Fruit fly (Drosophila melanogaster) ovary, adult (tissue): ENCODE results near the gene Ir7e.

Experiments used
- CG17801 ChIP-seq: fragments of 200-800 bp; optimal IDR thresholded peaks from 2 replicates; lab custom pipeline; 2019; ENCODE audit warnings: missing biosample characterization, mild to moderate bottlenecking, missing genetic modification characterization, moderate library complexity; ENCODE audit not compliant: partially characterized antibody

The Ir7e gene

DNA sequence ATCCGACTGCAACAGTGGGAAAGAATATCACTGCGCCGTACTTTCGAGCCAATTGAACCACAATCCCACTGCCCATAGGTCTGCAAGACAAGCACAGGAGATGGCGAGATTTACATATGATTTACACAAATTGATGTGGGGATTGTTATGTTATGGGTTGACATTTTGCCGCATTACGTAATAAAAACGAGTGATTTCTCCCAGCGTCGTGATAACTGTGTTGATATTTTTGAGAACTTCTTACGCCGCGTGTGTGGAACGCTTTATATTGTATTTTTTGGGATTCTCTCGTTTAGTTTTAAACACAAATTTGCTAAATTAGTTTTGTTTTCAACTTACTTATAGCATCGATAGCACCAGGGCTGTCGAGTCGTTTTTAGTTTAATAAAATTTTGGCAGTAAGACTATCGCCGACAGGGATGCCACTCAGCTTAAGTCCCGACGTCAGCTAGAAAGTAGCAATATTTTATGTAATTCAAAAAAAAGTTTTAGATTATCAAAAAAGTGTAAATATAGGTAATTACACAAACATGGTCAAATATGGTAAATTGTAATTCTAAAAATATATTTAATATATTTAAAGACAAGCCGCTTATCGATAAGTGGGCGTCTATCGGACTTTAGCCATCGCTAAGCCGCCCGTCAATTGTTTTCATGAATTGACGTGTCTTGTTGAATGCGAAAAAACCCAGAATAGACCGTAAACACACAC lies 12.1 kb upstream of the Ir7e start, which contains the start of the genes CG45089, ND-MNLL and p115:
CG45089 (minus strand) TSS at position 388 of the 712 bp plus-strand sequence.
ND-MNLL (minus strand) TSS at position 388 of the 712 bp plus-strand sequence.
p115 (plus strand) TSS at position 621 of the 712 bp plus-strand sequence.
- peak; percentile 73 for TF ChIP-seq CG17801

dm6 chrX:7892539-7892899 lies 11.0 kb upstream of the Ir7e start:
- TF ChIP-seq CG17801 = peak; percentile 3

DNA sequence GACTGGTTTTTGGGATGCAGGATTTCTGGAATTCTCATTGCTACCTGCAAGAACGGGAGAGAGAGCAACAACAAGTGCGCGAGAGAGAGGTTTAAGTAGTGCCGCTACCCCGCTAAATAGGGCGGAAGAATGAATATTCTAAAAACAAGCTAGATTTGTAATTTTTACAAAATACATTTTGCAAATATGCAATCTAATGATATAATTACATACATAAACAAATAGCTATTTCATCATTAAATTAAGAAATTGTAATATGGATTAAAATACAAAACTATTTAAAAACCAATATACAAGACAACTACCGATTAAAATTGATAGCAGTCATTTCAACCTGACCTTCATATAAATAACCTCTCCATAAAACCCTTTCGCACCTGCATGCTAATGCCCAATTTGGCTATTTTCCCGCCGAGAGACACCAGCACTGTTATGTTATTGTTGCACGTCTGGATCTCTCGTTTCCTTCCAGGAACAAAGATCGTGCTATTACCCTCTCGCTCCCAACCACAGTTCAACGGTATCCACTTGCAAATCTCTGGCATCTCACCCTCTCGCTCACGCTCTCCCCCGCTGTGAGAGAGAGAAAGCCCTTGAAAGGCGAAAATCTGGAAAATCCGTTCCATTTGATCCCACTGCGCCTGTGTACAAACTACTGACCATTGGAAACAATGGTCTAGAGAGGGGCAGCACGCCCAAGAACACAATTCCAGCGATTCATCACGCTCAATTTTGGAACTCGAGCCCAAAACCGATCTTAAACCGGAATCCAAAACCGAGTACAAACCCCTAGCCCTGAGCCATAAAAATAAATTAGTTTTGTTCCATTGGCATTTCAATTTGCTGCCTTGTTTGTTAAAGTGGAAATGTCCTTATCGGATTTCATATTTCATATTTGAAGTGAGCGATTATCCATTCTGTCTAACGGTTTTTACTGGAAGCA lies 10.4 kb upstream of the Ir7e start, which contains the start of gene Nek2:
Nek2 (minus strand) TSS at position 51 of the 943 bp plus-strand sequence.
- no peak for TF ChIP-seq CG17801

- TF ChIP-seq CG17801 = peak; percentile 84
These were observed 7.0 kb upstream of the Ir7e start, which contains the start of gene Acat1 for dm6 chrX:7888386-7889024. TSS of gene Acat1 (minus strand) at chrX:7888785.

dm6 chrX:7884360-7884759 lies 2.9 kb upstream of the Ir7e start, which contains the start of gene Ir7g:
TSS of gene Ir7g (plus strand) at chrX:7884660.
- no peak for TF ChIP-seq CG17801

- TF ChIP-seq CG17801 = no peak
These were observed 2.4 kb upstream of the Ir7e start, which contains the start of gene Ir7f for dm6 chrX:7883926-7884325. TSS of gene Ir7f (minus strand) at chrX:7884026.

- no peak for TF ChIP-seq CG17801
These were observed 2.7 kb downstream of the Ir7e start, which contains the start of gene Ir7d for dm6 chrX:7878736-7879135. TSS of gene Ir7d (minus strand) at chrX:7878836.

dm6 chrX:7874094-7874493 lies 7.4 kb downstream of the Ir7e start, which contains the start of gene Ir7c:
TSS of gene Ir7c (plus strand) at chrX:7874394.
- no peak for TF ChIP-seq CG17801

DNA sequence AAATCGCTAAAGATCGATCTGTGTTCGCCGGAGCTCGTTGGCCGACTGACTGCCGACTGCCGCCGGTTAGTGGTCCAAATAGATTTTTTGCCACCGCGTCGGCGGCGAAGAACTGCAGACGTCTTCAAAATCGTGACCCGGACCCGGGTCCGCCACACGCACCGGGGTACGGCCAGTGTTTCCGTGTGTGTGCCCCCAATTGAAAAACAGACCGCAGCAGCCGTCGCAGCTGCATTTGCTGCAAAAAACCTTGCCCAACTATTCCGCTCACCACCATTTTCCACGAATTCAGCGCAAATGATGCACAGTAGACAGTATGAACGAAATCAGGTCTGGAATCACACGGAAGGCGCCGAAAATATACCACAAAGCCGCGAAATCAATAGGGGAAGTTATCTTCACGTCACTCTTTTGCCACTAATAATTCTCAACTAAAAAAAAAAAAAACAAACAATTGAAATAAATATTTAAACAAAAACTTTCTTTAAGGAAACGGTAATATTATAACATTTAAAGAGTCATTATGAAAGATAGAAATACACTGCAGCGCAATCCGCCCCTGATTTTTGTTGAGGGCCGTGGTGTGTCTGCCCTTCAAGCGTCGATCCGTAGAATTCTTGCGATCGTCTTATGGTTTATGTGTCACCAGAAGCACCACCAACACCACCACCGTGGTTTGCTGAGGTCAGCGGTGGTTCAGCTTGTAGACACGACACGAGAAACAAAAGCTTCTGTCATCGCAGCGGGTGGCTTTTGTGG lies 8.1 kb downstream of the Ir7e start, which contains the start of gene dec:
dec (minus strand) TSS at position 51 of the 759 bp plus-strand sequence.
- TF ChIP-seq CG17801 = peak; percentile 74

DNA sequence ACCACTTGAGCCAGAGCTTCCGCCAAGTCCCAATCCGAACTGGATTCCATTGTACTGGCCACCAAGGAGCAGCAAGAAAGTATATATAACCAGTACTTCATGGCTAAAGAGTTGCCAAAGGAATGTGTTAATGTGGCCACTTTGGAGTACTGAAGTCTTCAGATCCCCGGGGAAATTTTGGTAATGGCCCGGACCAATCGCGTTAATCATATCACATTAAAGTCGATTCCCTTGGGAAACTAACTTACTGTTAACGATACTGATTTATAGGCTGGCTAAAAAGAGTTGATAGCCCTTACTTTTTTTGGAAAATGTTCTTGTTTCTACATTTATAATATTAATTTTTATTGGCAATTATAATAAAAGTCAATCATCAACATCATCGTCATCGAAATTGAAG lies 14.6 kb downstream of the Ir7e start, which contains the start of gene Ir7b:
Ir7b (minus strand) TSS at position 101 of the 400 bp plus-strand sequence.
- no peak for TF ChIP-seq CG17801

- TF ChIP-seq CG17801 = no peak
These were observed 23.6 kb downstream of the Ir7e start, which contains the start of gene CG1409 for dm6 chrX:7857873-7858272. TSS of gene CG1409 (plus strand) at chrX:7858173.

DNA sequence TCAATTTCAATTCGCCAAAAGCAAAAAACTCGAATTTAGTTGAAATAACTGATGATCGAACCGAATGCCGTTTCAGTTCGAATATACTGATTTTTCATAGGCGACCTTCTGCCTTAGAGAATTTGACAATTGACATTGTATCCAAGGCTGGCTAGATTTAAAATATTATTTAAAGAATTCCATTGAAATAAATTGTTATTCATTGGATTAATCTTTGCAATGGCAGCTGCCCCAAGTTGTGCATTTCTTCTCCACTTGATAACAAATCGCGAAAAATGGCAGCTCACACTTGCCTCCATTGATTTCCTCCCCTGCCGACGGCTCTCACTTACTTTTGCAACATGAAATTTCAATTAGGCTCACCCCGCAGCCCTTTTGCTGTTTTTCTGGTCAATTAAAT lies 27.3 kb downstream of the Ir7e start, which contains the start of gene CG10920:
CG10920 (minus strand) TSS at position 101 of the 400 bp plus-strand sequence.
- no peak for TF ChIP-seq CG17801
